Worm (Caenorhabditis elegans) whole organism, L4/young adult: ENCODE data around the gene F09E5.12.

Experiments
- W03F9.2 ChIP-seq: fragments of 150-350 bp; optimal IDR thresholded peaks from 2 replicates; lab custom pipeline; 2014; ENCODE audit warnings: missing biosample characterization, missing genetic modification characterization
- dao-5 ChIP-seq: sonication (generic microtip); optimal IDR thresholded peaks from 2 replicates; lab custom pipeline; 2016; ENCODE audit warnings: missing genotype, missing genetic modification characterization, moderate library complexity, missing compliant biosample characterization
- him-1 ChIP-seq: sonication (generic microtip); optimal IDR thresholded peaks from 2 replicates; lab custom pipeline; 2016; ENCODE audit warnings: missing genotype, missing genetic modification reagents, missing genetic modification characterization, missing compliant biosample characterization

ce11 chrII:5332345-5333124 lies 38.0 kb downstream of the F09E5.12 start:
- TF ChIP-seq W03F9.2: no peak
- TF ChIP-seq him-1 (tag; lab: Kevin White, UChicago): no peak
- no peak for TF ChIP-seq dao-5
